Fruit fly (Drosophila melanogaster): Measurements from ENCODE around the gene Pop5.

- TF ChIP-seq CTCF (optimal IDR thresholded peaks at IDR 0.05), result no peak
- TF ChIP-seq CG8478 (optimal IDR thresholded peaks at IDR 0.05), result no peak
Measured at dm6 chr3L:17045431-17046238, 797 bp upstream of the Pop5 start, which contains the start of gene TpnC73F.

Measured in S2 (cell line).